Worm (Caenorhabditis elegans) whole organism, L2 larva: ENCODE measurements around the gene ssp-34.

Experiments used
- F13H6.1 ChIP-seq: sonication (generic microtip); optimal IDR thresholded peaks from 2 replicates; lab custom pipeline; 2016; ENCODE audit warnings: missing genetic modification characterization, missing compliant biosample characterization
- R02D3.7 ChIP-seq: fragments of 150-350 bp; optimal IDR thresholded peaks from 2 replicates; lab custom pipeline; 2014; ENCODE audit warnings: missing biosample characterization, missing genetic modification characterization
- Y55F3AM.14 ChIP-seq: fragments of 200-800 bp; sonication (Bioruptor generic); optimal IDR thresholded peaks from 2 replicates; lab custom pipeline; 2018; ENCODE audit warnings: mild to moderate bottlenecking, missing genetic modification characterization, missing compliant biosample characterization
- alr-1 ChIP-seq: fragments of 150-350 bp; optimal IDR thresholded peaks from 2 replicates; lab custom pipeline; 2014; ENCODE audit warnings: missing biosample characterization, missing genetic modification characterization
- ama-1 ChIP-seq: fragments of 150-350 bp; optimal IDR thresholded peaks from 2 replicates; lab custom pipeline; 2018; ENCODE audit warnings: inconsistent platforms
- blmp-1 ChIP-seq: sonication (generic microtip); optimal IDR thresholded peaks from 2 replicates; lab custom pipeline; 2017; ENCODE audit warnings: missing genetic modification characterization, mild to moderate bottlenecking, missing compliant biosample characterization, antibody characterized with exemption, moderate library complexity; ENCODE audit not compliant: insufficient read depth
- ceh-16 ChIP-seq: fragments of 150-350 bp; optimal IDR thresholded peaks from 2 replicates; lab custom pipeline; 2014; ENCODE audit warnings: missing biosample characterization, missing genetic modification characterization
- ceh-82 ChIP-seq: fragments of 150-350 bp; optimal IDR thresholded peaks from 2 replicates; lab custom pipeline; 2014; ENCODE audit warnings: missing biosample characterization, missing genetic modification characterization
- crh-2 ChIP-seq: sonication (generic microtip); optimal IDR thresholded peaks from 2 replicates; lab custom pipeline; 2017; ENCODE audit warnings: missing biosample characterization, missing genetic modification characterization
- dmd-4 ChIP-seq: sonication (generic microtip); optimal IDR thresholded peaks from 2 replicates; lab custom pipeline; 2017; ENCODE audit warnings: missing biosample characterization, missing genetic modification characterization
- egl-27 ChIP-seq: sonication (generic microtip); optimal IDR thresholded peaks from 3 replicates; lab custom pipeline; 2017; ENCODE audit warnings: missing biosample characterization, missing genetic modification reagents, missing genetic modification characterization
- elt-1 ChIP-seq: fragments of 150-350 bp; optimal IDR thresholded peaks from 2 replicates; lab custom pipeline; 2014; ENCODE audit warnings: missing biosample characterization, missing genetic modification characterization
- elt-3 ChIP-seq: sonication (generic microtip); optimal IDR thresholded peaks from 2 replicates; lab custom pipeline; 2017; ENCODE audit warnings: missing biosample characterization, missing genetic modification characterization
- fos-1 ChIP-seq: fragments of 150-350 bp; optimal IDR thresholded peaks from 2 replicates; lab custom pipeline; 2014; ENCODE audit warnings: missing biosample characterization, missing genetic modification characterization
- gmeb-1 ChIP-seq: fragments of 150-350 bp; optimal IDR thresholded peaks from 2 replicates; lab custom pipeline; 2014; ENCODE audit warnings: missing biosample characterization, missing genetic modification characterization
- lin-11 ChIP-seq: fragments of 150-350 bp; sonication (generic microtip); optimal IDR thresholded peaks from 2 replicates; lab custom pipeline; 2014; ENCODE audit warnings: missing biosample characterization, missing genetic modification characterization, inconsistent platforms, mixed read lengths
- lin-13 ChIP-seq: fragments of 150-350 bp; optimal IDR thresholded peaks from 2 replicates; lab custom pipeline; 2014; ENCODE audit warnings: missing biosample characterization, missing genetic modification reagents, missing genetic modification characterization
- lsy-2 ChIP-seq, 2 experiments: fragments of 150-350 bp in 1 of 2; sonication (generic microtip) in 1 of 2; optimal IDR thresholded peaks; 2 replicates each; lab custom pipeline; 2014 to 2017; ENCODE audit warnings: missing biosample characterization in 2 of 2, missing genetic modification characterization in 2 of 2
- mab-5 ChIP-seq: fragments of 150-350 bp; optimal IDR thresholded peaks from 2 replicates; lab custom pipeline; 2014; ENCODE audit warnings: missing biosample characterization, missing genetic modification characterization
- mdl-1 ChIP-seq, 2 experiments: fragments of 150-350 bp in 1 of 2; sonication (generic microtip) in 1 of 2; optimal IDR thresholded peaks; 2 replicates each; lab custom pipeline; 2017; ENCODE audit warnings: missing biosample characterization in 2 of 2, missing genetic modification characterization in 2 of 2
- nhr-12 ChIP-seq: fragments of 150-350 bp; optimal IDR thresholded peaks from 2 replicates; lab custom pipeline; 2014; ENCODE audit warnings: missing biosample characterization, missing genetic modification characterization
- nhr-129 ChIP-seq: fragments of 150-350 bp; optimal IDR thresholded peaks from 2 replicates; lab custom pipeline; 2014; ENCODE audit warnings: missing biosample characterization, missing genetic modification characterization
- nhr-21 ChIP-seq: fragments of 150-350 bp; optimal IDR thresholded peaks from 2 replicates; lab custom pipeline; 2014; ENCODE audit warnings: missing biosample characterization, missing genetic modification characterization
- nhr-237 ChIP-seq: fragments of 150-350 bp; optimal IDR thresholded peaks from 2 replicates; lab custom pipeline; 2014; ENCODE audit warnings: missing biosample characterization, missing genetic modification characterization
- nhr-25 ChIP-seq: fragments of 150-350 bp; sonication (generic microtip); optimal IDR thresholded peaks from 3 replicates; lab custom pipeline; 2014; ENCODE audit warnings: missing biosample characterization, missing genetic modification characterization
- nhr-6 ChIP-seq: fragments of 150-350 bp; optimal IDR thresholded peaks from 2 replicates; lab custom pipeline; 2014; ENCODE audit warnings: missing biosample characterization, missing genetic modification characterization
- nhr-77 ChIP-seq: fragments of 150-350 bp; optimal IDR thresholded peaks from 2 replicates; lab custom pipeline; 2014; ENCODE audit warnings: missing biosample characterization, missing genetic modification characterization
- peb-1 ChIP-seq: fragments of 150-350 bp; optimal IDR thresholded peaks from 2 replicates; lab custom pipeline; 2014; ENCODE audit warnings: missing biosample characterization, missing genetic modification characterization
- sem-4 ChIP-seq: fragments of 150-350 bp; optimal IDR thresholded peaks from 2 replicates; lab custom pipeline; 2014; ENCODE audit warnings: missing biosample characterization, missing genetic modification reagents, missing genetic modification characterization
- skn-1 ChIP-seq: sonication (generic microtip); optimal IDR thresholded peaks from 2 replicates; lab custom pipeline; 2017; ENCODE audit warnings: missing biosample characterization, missing genetic modification characterization
- sma-3 ChIP-seq: sonication (generic microtip); optimal IDR thresholded peaks from 2 replicates; lab custom pipeline; 2016; ENCODE audit warnings: missing genetic modification reagents, missing genetic modification characterization, missing compliant biosample characterization
- sma-9 ChIP-seq, 2 experiments: fragments of 150-350 bp in 1 of 2; sonication (generic microtip) in 1 of 2; optimal IDR thresholded peaks; 2 replicates each; lab custom pipeline; 2014 to 2016; ENCODE audit warnings: missing genetic modification characterization in 2 of 2, mild to moderate bottlenecking in 1 of 2, missing biosample characterization in 1 of 2, missing compliant biosample characterization in 1 of 2, missing genetic modification reagents in 1 of 2, moderate library complexity in 1 of 2
- snpc-4 ChIP-seq: fragments of 150-350 bp; optimal IDR thresholded peaks from 2 replicates; lab custom pipeline; 2014; ENCODE audit warnings: missing biosample characterization, missing genetic modification characterization
- unc-55 ChIP-seq: fragments of 150-350 bp; sonication (generic microtip); optimal IDR thresholded peaks from 3 replicates; lab custom pipeline; 2014; ENCODE audit warnings: missing biosample characterization, missing genetic modification reagents, missing genetic modification characterization
- unc-62 ChIP-seq: fragments of 150-350 bp; optimal IDR thresholded peaks from 2 replicates; lab custom pipeline; 2014; ENCODE audit warnings: missing biosample characterization, missing genetic modification reagents, missing genetic modification characterization
- ztf-1 ChIP-seq: fragments of 200-800 bp; sonication (Bioruptor generic); conservative IDR thresholded peaks from 2 replicates; pipeline ENCODE4 v1.3.6; 2022; ENCODE audit warnings: missing genetic modification characterization, missing compliant biosample characterization
- ztf-11 ChIP-seq: sonication (generic microtip); optimal IDR thresholded peaks from 2 replicates; lab custom pipeline; 2017; ENCODE audit warnings: missing biosample characterization, missing genetic modification characterization
- ztf-4 ChIP-seq: fragments of 150-350 bp; optimal IDR thresholded peaks from 2 replicates; lab custom pipeline; 2014; ENCODE audit warnings: missing biosample characterization, missing genetic modification characterization

ssp-34 gene

DNA sequence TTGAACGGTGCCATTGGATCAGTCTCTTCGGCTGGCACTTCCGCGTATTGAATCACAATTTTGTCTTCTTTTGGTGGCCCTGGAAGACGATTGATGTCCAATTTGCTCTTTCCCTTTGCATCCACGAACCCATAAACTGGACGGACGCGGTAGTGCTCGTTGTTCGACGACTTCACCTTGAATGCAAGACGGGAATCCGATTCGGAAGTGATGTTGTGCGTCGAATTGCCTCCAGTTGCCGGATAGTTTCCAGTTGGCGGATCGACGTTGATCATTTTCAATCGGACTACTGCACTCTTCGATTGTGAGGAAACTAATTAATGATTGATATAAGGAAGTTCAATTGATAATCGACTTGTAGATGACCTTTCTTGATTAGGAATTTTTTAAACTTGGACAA is at the start of gene ssp-34:
Gene ssp-34, minus strand, starts transcription at position 275 of the 400 bp plus-strand sequence.
- TF ChIP-seq sma-9 (GFP tag; optimal IDR thresholded peaks at IDR 0.05; lab: Kevin White, UChicago) (no peak), sma-9 (tag; optimal IDR thresholded peaks at IDR 0.05; lab: Kevin White, UChicago) (no peak), nhr-237 (tag; lab: Kevin White, UChicago) (no peak), nhr-129 (no peak), lin-11 (no peak), ztf-4 (no peak), F13H6.1 (tag; lab: Kevin White, UChicago) (no peak), nhr-77 (tag; lab: Kevin White, UChicago) (no peak), elt-3 (tag; lab: Kevin White, UChicago) (no peak), nhr-12 (tag; lab: Kevin White, UChicago) (no peak), snpc-4 (tag; lab: Kevin White, UChicago) (no peak), unc-62 (GFP tag; lab: Kevin White, UChicago) (no peak)

DNA sequence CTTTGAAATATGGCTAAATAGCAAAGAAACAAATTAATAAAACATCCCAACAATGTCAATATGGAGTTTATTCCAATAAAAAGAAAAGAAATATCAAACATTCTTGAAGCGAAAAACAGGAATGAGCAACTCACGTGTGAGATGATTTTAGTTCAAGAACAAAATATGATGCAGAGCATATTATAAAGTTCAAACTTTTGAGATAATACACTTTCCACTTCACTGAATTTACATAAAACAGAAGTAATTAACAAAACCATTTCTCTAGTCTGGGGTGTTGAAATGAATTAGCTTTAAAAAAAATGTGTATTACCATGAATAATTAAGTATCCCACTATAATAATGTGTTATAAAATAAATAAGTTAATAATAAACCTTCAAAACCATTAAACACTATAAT is 48.3 kb upstream of the ssp-34 start, which contains the start of gene srd-7:
Gene srd-7, minus strand, starts transcription at position 101 of the 400 bp plus-strand sequence.
- TF ChIP-seq ceh-16 (tag; lab: Kevin White, UChicago) (no peak), ztf-1 (GFP tag; lab: Robert Waterston, UW) (no peak), nhr-6 (tag; lab: Kevin White, UChicago) (no peak), sma-9 (GFP tag; optimal IDR thresholded peaks at IDR 0.05; lab: Kevin White, UChicago) (no peak), sma-9 (tag; optimal IDR thresholded peaks at IDR 0.05; lab: Kevin White, UChicago) (no peak), mab-5 (tag; lab: Kevin White, UChicago) (no peak), sma-3 (GFP tag; lab: Kevin White, UChicago) (no peak), ztf-4 (no peak), ceh-82 (tag; lab: Kevin White, UChicago) (no peak), ama-1 (no peak), peb-1 (tag; lab: Kevin White, UChicago) (no peak), crh-2 (tag; lab: Kevin White, UChicago) (no peak), snpc-4 (tag; lab: Kevin White, UChicago) (no peak), blmp-1 (tag; lab: Kevin White, UChicago) (no peak), alr-1 (tag; lab: Kevin White, UChicago) (no peak), ztf-11 (tag; lab: Kevin White, UChicago) (no peak), elt-1 (no peak)

DNA sequence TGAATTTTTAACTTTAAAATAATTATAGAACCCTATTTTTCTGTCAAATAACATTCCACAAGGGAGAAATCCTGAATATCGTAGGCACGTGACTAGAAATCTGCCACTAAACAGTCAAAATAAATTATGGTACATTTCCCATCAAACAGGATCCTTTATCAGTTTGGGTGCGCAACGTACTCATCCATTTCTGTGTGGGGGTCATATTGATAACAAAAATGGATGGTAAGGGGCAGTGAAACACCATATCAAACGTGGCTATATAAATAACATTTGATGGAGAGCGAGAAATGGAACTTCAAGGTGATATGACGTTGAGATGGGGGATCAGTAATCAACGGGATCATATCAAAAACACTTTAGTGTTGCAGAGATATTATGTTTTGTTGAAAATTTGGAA is 45.7 kb upstream of the ssp-34 start:
- TF ChIP-seq sma-3 (GFP tag; lab: Kevin White, UChicago) (peak; percentile 31), nhr-21 (tag; lab: Kevin White, UChicago) (peak; percentile 83), ceh-82 (tag; lab: Kevin White, UChicago) (no peak), blmp-1 (tag; lab: Kevin White, UChicago) (peak; percentile 70), egl-27 (tag; lab: Kevin White, UChicago) (peak; percentile 4), nhr-129 (peak; percentile 8), sma-9 (GFP tag; optimal IDR thresholded peaks at IDR 0.05; lab: Kevin White, UChicago) (peak; percentile 93), sma-9 (tag; optimal IDR thresholded peaks at IDR 0.05; lab: Kevin White, UChicago) (no peak), fos-1 (tag; lab: Kevin White, UChicago) (peak; percentile 27), nhr-25 (tag; lab: Kevin White, UChicago) (peak; percentile 75), lin-13 (no peak), crh-2 (tag; lab: Kevin White, UChicago) (peak; percentile 54)

DNA sequence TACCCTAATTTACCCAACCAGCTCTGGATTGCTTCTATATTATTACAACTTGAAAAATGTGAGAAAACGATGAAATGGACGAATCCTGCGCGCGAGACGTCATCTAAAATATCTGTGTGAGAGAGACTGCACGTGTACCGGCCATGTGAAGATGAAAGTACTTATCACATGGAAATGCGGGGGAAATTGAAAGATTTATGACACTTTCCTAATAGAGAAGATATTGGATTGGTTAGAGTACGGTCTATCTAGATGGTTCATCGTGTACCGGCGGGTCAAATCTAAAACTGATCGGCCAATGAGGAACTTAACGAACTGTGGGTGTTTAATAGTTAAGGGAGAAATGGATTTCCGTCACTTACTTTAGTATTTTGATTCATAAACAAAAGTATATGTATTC is 43.6 kb upstream of the ssp-34 start:
- peak; percentile 98 for TF ChIP-seq sma-9 (GFP tag; optimal IDR thresholded peaks at IDR 0.05; lab: Kevin White, UChicago)
- no peak for TF ChIP-seq sma-9 (tag; optimal IDR thresholded peaks at IDR 0.05; lab: Kevin White, UChicago)
- TF ChIP-seq unc-55 (GFP tag; lab: Kevin White, UChicago) = no peak
- no peak for TF ChIP-seq sem-4 (tag; lab: Kevin White, UChicago)
- TF ChIP-seq sma-3 (GFP tag; lab: Kevin White, UChicago) = peak; percentile 82
- TF ChIP-seq lin-13 = no peak
- no peak for TF ChIP-seq skn-1
- TF ChIP-seq gmeb-1 (tag; lab: Kevin White, UChicago) = peak; percentile 45
- no peak for TF ChIP-seq R02D3.7 (tag; lab: Kevin White, UChicago)
- peak; percentile 79 for TF ChIP-seq nhr-25 (tag; lab: Kevin White, UChicago)
- TF ChIP-seq alr-1 (tag; lab: Kevin White, UChicago) = no peak
- TF ChIP-seq fos-1 (tag; lab: Kevin White, UChicago) = peak; percentile 41
- peak; percentile 35 for TF ChIP-seq crh-2 (tag; lab: Kevin White, UChicago)
- peak; percentile 48 for TF ChIP-seq egl-27 (tag; lab: Kevin White, UChicago)
- TF ChIP-seq lsy-2 (tag; optimal IDR thresholded peaks at IDR 0.05; lab: Kevin White, UChicago) = peak in 1 of 2 experiments; percentile 43
- no peak for TF ChIP-seq dmd-4 (tag; lab: Kevin White, UChicago)
- TF ChIP-seq nhr-21 (tag; lab: Kevin White, UChicago) = peak; percentile 92
- TF ChIP-seq blmp-1 (tag; lab: Kevin White, UChicago) = peak; percentile 84
- no peak for TF ChIP-seq ztf-11 (tag; lab: Kevin White, UChicago)
- no peak for TF ChIP-seq F13H6.1 (tag; lab: Kevin White, UChicago)
- no peak for TF ChIP-seq ama-1
- no peak for TF ChIP-seq nhr-6 (tag; lab: Kevin White, UChicago)
- TF ChIP-seq Y55F3AM.14 (GFP tag; lab: Kevin White, UChicago) = peak; percentile 5
- TF ChIP-seq mdl-1 (tag; optimal IDR thresholded peaks at IDR 0.05; lab: Kevin White, UChicago) = peak; percentile 56 to 80
- TF ChIP-seq nhr-129 = peak; percentile 4
